Fruit fly (Drosophila melanogaster): ENCODE measurements around the gene PTPMT1.
A peak's percentile ranks its signal among the peaks of the same experiment; 100 is the strongest.

The PTPMT1 gene

dm6 chr3R:23729066-23729465 lies 29.1 kb upstream of the PTPMT1 start (continued):
- TF ChIP-seq CG12769 (tag; optimal IDR thresholded peaks at IDR 0.05): peak; percentile 66
- TF ChIP-seq grn (GFP tag; optimal IDR thresholded peaks at IDR 0.05): peak; percentile 43
- TF ChIP-seq slp2 (GFP tag; optimal IDR thresholded peaks at IDR 0.05): no peak
- peak; percentile 75 for TF ChIP-seq schlank (tag; optimal IDR thresholded peaks at IDR 0.05)
- peak; percentile 7 for TF ChIP-seq ERR (GFP tag; optimal IDR thresholded peaks at IDR 0.05)
- peak; percentile 60 for TF ChIP-seq MTF-1 (GFP tag; optimal IDR thresholded peaks at IDR 0.05; ENCODE audit: borderline replicate concordance)
- peak; percentile 73 for TF ChIP-seq CG13894 (tag; optimal IDR thresholded peaks at IDR 0.05)
- peak; percentile 77 for TF ChIP-seq BtbVII (GFP tag; optimal IDR thresholded peaks at IDR 0.05)
- TF ChIP-seq CG12219 (GFP tag; optimal IDR thresholded peaks at IDR 0.05): peak; percentile 45
- TF ChIP-seq HLH54F (GFP tag; optimal IDR thresholded peaks at IDR 0.05): no peak
- peak; percentile 54 for TF ChIP-seq CG4328 (GFP tag; optimal IDR thresholded peaks at IDR 0.05)
- peak; percentile 28; the same call in 1 of the 3 replicates for TF ChIP-seq gce (GFP tag; IDR thresholded peaks at IDR 0.05)
- peak; percentile 54 for TF ChIP-seq ATbp (GFP tag; optimal IDR thresholded peaks at IDR 0.05)
- peak; percentile 81 for TF ChIP-seq CG13296 (GFP tag; optimal IDR thresholded peaks at IDR 0.05)

dm6 chr3R:23729632-23730471 lies 28.3 kb upstream of the PTPMT1 start:
- no peak for TF ChIP-seq Hand (GFP tag; optimal IDR thresholded peaks at IDR 0.05)
- TF ChIP-seq Usf (GFP tag; optimal IDR thresholded peaks at IDR 0.05): no peak
- TF ChIP-seq danr (GFP tag; IDR thresholded peaks at IDR 0.05): no peak
- TF ChIP-seq CG33213 (GFP tag; optimal IDR thresholded peaks at IDR 0.05): no peak
- peak; percentile 20 for TF ChIP-seq CG12071 (GFP tag; optimal IDR thresholded peaks at IDR 0.05)
- peak; percentile 27 for TF ChIP-seq CG15269 (tag; optimal IDR thresholded peaks at IDR 0.05)
- no peak for TF ChIP-seq sisA (GFP tag; IDR thresholded peaks at IDR 0.05)
- peak; percentile 88; the same call in 2 of the 3 replicates for TF ChIP-seq CG6791 (GFP tag; IDR thresholded peaks at IDR 0.05; ENCODE audit: partially characterized antibody)
- TF ChIP-seq wdn (GFP tag; IDR thresholded peaks at IDR 0.05): no peak
- 0 out of 2 replicates have a peak, but pooled peaks have one; percentile 32 for TF ChIP-seq stc (GFP tag; IDR thresholded peaks at IDR 0.05)
- TF ChIP-seq chm (GFP tag; IDR thresholded peaks at IDR 0.05): peak; percentile 79
- peak; percentile 36 for TF ChIP-seq HmgZ (tag; optimal IDR thresholded peaks at IDR 0.05)
- no peak for TF ChIP-seq Mrtf (GFP tag; IDR thresholded peaks at IDR 0.05)
- no peak for TF ChIP-seq CG4854 (GFP tag; optimal IDR thresholded peaks at IDR 0.05)
- peak; percentile 34; the same call in 1 of the 2 replicates for TF ChIP-seq vvl (GFP tag; IDR thresholded peaks at IDR 0.05)
- TF ChIP-seq CG15601 (tag; optimal IDR thresholded peaks at IDR 0.05): peak; percentile 36
- peak; percentile 88 for TF ChIP-seq sug (tag; optimal IDR thresholded peaks at IDR 0.05)
- peak; percentile 24 for TF ChIP-seq abd-A (tag; optimal IDR thresholded peaks at IDR 0.05)
- TF ChIP-seq CG12769 (tag; optimal IDR thresholded peaks at IDR 0.05): peak; percentile 98
- peak; percentile 72; the same call in 1 of the 2 replicates for TF ChIP-seq amos (GFP tag; IDR thresholded peaks at IDR 0.05; ENCODE audit: partially characterized antibody)
- peak; percentile 14 for TF ChIP-seq grau (tag; optimal IDR thresholded peaks at IDR 0.05)
- no peak for TF ChIP-seq psq (GFP tag; optimal IDR thresholded peaks at IDR 0.05)
- peak; percentile 64 for TF ChIP-seq HLH4C (GFP tag; IDR thresholded peaks at IDR 0.05; ENCODE audit: partially characterized antibody)
- TF ChIP-seq sens (GFP tag): peak; percentile 72
- peak; percentile 58; the same call in 2 of the 3 replicates for TF ChIP-seq CG7963 (GFP tag; IDR thresholded peaks at IDR 0.05; ENCODE audit: partially characterized antibody)
- TF ChIP-seq ftz-f1 (GFP tag; optimal IDR thresholded peaks at IDR 0.05): peak; percentile 44
- TF ChIP-seq CG2678 (tag; optimal IDR thresholded peaks at IDR 0.05): peak; percentile 33
- TF ChIP-seq CG6854 (GFP tag; optimal IDR thresholded peaks at IDR 0.05): peak; percentile 42
- peak; percentile 32 for TF ChIP-seq Hmr (GFP tag; optimal IDR thresholded peaks at IDR 0.05)
- TF ChIP-seq Deaf1 (tag; optimal IDR thresholded peaks at IDR 0.05): peak; percentile 43
- TF ChIP-seq otp (GFP tag; IDR thresholded peaks at IDR 0.05): no peak
- TF ChIP-seq Dll (GFP tag; IDR thresholded peaks at IDR 0.05; ENCODE audit: partially characterized antibody): 0 out of 4 replicates have a peak, but pooled peaks have one; percentile 33
- peak; percentile 57 for TF ChIP-seq knrl (GFP tag; IDR thresholded peaks at IDR 0.05; ENCODE audit: partially characterized antibody)
